Worm (Caenorhabditis elegans) whole organism, young adult: ENCODE data around the gene T06E6.15.

ENCODE experiments used
- B0035.1 ChIP-seq: sonication (generic microtip); optimal IDR thresholded peaks from 2 replicates; lab custom pipeline; 2016; ENCODE audit warnings: missing genetic modification characterization, mild to moderate bottlenecking, missing compliant biosample characterization, missing genotype, missing genetic modification reagents
- snpc-4 ChIP-seq, 5 experiments: fragments of 150-350 bp in 1 of 5; sonication (generic microtip) in 4 of 5; optimal IDR thresholded peaks; 2 replicates each; lab custom pipeline; 2014 to 2018; ENCODE audit warnings: missing genetic modification characterization in 5 of 5, missing biosample characterization in 3 of 5, antibody characterized with exemption in 2 of 5, mild to moderate bottlenecking in 2 of 5, missing compliant biosample characterization in 2 of 5, missing genotype in 2 of 5, moderate library complexity in 2 of 5, missing genetic modification reagents in 1 of 5

- no peak for TF ChIP-seq snpc-4 (GFP tag; optimal IDR thresholded peaks at IDR 0.05; lab: Kevin White, UChicago)
- no peak for TF ChIP-seq snpc-4 (tag; optimal IDR thresholded peaks at IDR 0.05; lab: Kevin White, UChicago)
- no peak for TF ChIP-seq B0035.1 (tag; lab: Kevin White, UChicago)
Observed at ce11 chrV:15349044-15349443, 50.5 kb downstream of the T06E6.15 start, which contains the start of gene clec-230.
